Worm (Caenorhabditis elegans) whole organism, L2 larva: ENCODE data around the gene B0303.4.

Experiments used
- C34F6.9 ChIP-seq: fragments of 150-350 bp; optimal IDR thresholded peaks from 2 replicates; lab custom pipeline; 2014; ENCODE audit warnings: missing biosample characterization, missing genetic modification characterization
- F13H6.1 ChIP-seq: sonication (generic microtip); optimal IDR thresholded peaks from 2 replicates; lab custom pipeline; 2016; ENCODE audit warnings: missing genetic modification characterization, missing compliant biosample characterization
- R02D3.7 ChIP-seq: fragments of 150-350 bp; optimal IDR thresholded peaks from 2 replicates; lab custom pipeline; 2014; ENCODE audit warnings: missing biosample characterization, missing genetic modification characterization
- ZK546.5 ChIP-seq: sonication (generic microtip); optimal IDR thresholded peaks from 2 replicates; lab custom pipeline; 2017; ENCODE audit warnings: missing biosample characterization, missing genetic modification characterization
- alr-1 ChIP-seq: fragments of 150-350 bp; optimal IDR thresholded peaks from 2 replicates; lab custom pipeline; 2014; ENCODE audit warnings: missing biosample characterization, missing genetic modification characterization
- blmp-1 ChIP-seq: sonication (generic microtip); optimal IDR thresholded peaks from 2 replicates; lab custom pipeline; 2017; ENCODE audit warnings: missing genetic modification characterization, mild to moderate bottlenecking, missing compliant biosample characterization, antibody characterized with exemption, moderate library complexity; ENCODE audit not compliant: insufficient read depth
- ceh-82 ChIP-seq: fragments of 150-350 bp; optimal IDR thresholded peaks from 2 replicates; lab custom pipeline; 2014; ENCODE audit warnings: missing biosample characterization, missing genetic modification characterization
- crh-2 ChIP-seq: sonication (generic microtip); optimal IDR thresholded peaks from 2 replicates; lab custom pipeline; 2017; ENCODE audit warnings: missing biosample characterization, missing genetic modification characterization
- egl-27 ChIP-seq: sonication (generic microtip); optimal IDR thresholded peaks from 3 replicates; lab custom pipeline; 2017; ENCODE audit warnings: missing biosample characterization, missing genetic modification reagents, missing genetic modification characterization
- elt-1 ChIP-seq: fragments of 150-350 bp; optimal IDR thresholded peaks from 2 replicates; lab custom pipeline; 2014; ENCODE audit warnings: missing biosample characterization, missing genetic modification characterization
- elt-3 ChIP-seq: sonication (generic microtip); optimal IDR thresholded peaks from 2 replicates; lab custom pipeline; 2017; ENCODE audit warnings: missing biosample characterization, missing genetic modification characterization
- fos-1 ChIP-seq: fragments of 150-350 bp; optimal IDR thresholded peaks from 2 replicates; lab custom pipeline; 2014; ENCODE audit warnings: missing biosample characterization, missing genetic modification characterization
- gmeb-1 ChIP-seq: fragments of 150-350 bp; optimal IDR thresholded peaks from 2 replicates; lab custom pipeline; 2014; ENCODE audit warnings: missing biosample characterization, missing genetic modification characterization
- lin-11 ChIP-seq: fragments of 150-350 bp; sonication (generic microtip); optimal IDR thresholded peaks from 2 replicates; lab custom pipeline; 2014; ENCODE audit warnings: missing biosample characterization, missing genetic modification characterization, inconsistent platforms, mixed read lengths
- lin-13 ChIP-seq: fragments of 150-350 bp; optimal IDR thresholded peaks from 2 replicates; lab custom pipeline; 2014; ENCODE audit warnings: missing biosample characterization, missing genetic modification reagents, missing genetic modification characterization
- lin-39 ChIP-seq: fragments of 150-350 bp; optimal IDR thresholded peaks from 2 replicates; lab custom pipeline; 2014; ENCODE audit warnings: missing biosample characterization, missing genetic modification reagents, missing genetic modification characterization
- lsy-2 ChIP-seq, 2 experiments: fragments of 150-350 bp in 1 of 2; sonication (generic microtip) in 1 of 2; optimal IDR thresholded peaks; 2 replicates each; lab custom pipeline; 2014 to 2017; ENCODE audit warnings: missing biosample characterization in 2 of 2, missing genetic modification characterization in 2 of 2
- mab-5 ChIP-seq: fragments of 150-350 bp; optimal IDR thresholded peaks from 2 replicates; lab custom pipeline; 2014; ENCODE audit warnings: missing biosample characterization, missing genetic modification characterization
- mbf-1 ChIP-seq: sonication (generic microtip); optimal IDR thresholded peaks from 2 replicates; lab custom pipeline; 2017; ENCODE audit warnings: missing biosample characterization, missing genetic modification characterization
- mdl-1 ChIP-seq, 2 experiments: fragments of 150-350 bp in 1 of 2; sonication (generic microtip) in 1 of 2; optimal IDR thresholded peaks; 2 replicates each; lab custom pipeline; 2017; ENCODE audit warnings: missing biosample characterization in 2 of 2, missing genetic modification characterization in 2 of 2
- nhr-11 ChIP-seq: fragments of 150-350 bp; optimal IDR thresholded peaks from 2 replicates; lab custom pipeline; 2014; ENCODE audit warnings: missing biosample characterization, missing genetic modification characterization
- nhr-129 ChIP-seq: fragments of 150-350 bp; optimal IDR thresholded peaks from 2 replicates; lab custom pipeline; 2014; ENCODE audit warnings: missing biosample characterization, missing genetic modification characterization
- nhr-21 ChIP-seq: fragments of 150-350 bp; optimal IDR thresholded peaks from 2 replicates; lab custom pipeline; 2014; ENCODE audit warnings: missing biosample characterization, missing genetic modification characterization
- nhr-237 ChIP-seq: fragments of 150-350 bp; optimal IDR thresholded peaks from 2 replicates; lab custom pipeline; 2014; ENCODE audit warnings: missing biosample characterization, missing genetic modification characterization
- nhr-25 ChIP-seq: fragments of 150-350 bp; sonication (generic microtip); optimal IDR thresholded peaks from 3 replicates; lab custom pipeline; 2014; ENCODE audit warnings: missing biosample characterization, missing genetic modification characterization
- nhr-6 ChIP-seq: fragments of 150-350 bp; optimal IDR thresholded peaks from 2 replicates; lab custom pipeline; 2014; ENCODE audit warnings: missing biosample characterization, missing genetic modification characterization
- nhr-77 ChIP-seq: fragments of 150-350 bp; optimal IDR thresholded peaks from 2 replicates; lab custom pipeline; 2014; ENCODE audit warnings: missing biosample characterization, missing genetic modification characterization
- peb-1 ChIP-seq: fragments of 150-350 bp; optimal IDR thresholded peaks from 2 replicates; lab custom pipeline; 2014; ENCODE audit warnings: missing biosample characterization, missing genetic modification characterization
- sem-4 ChIP-seq: fragments of 150-350 bp; optimal IDR thresholded peaks from 2 replicates; lab custom pipeline; 2014; ENCODE audit warnings: missing biosample characterization, missing genetic modification reagents, missing genetic modification characterization
- skn-1 ChIP-seq: sonication (generic microtip); optimal IDR thresholded peaks from 2 replicates; lab custom pipeline; 2017; ENCODE audit warnings: missing biosample characterization, missing genetic modification characterization
- sma-3 ChIP-seq: sonication (generic microtip); optimal IDR thresholded peaks from 2 replicates; lab custom pipeline; 2016; ENCODE audit warnings: missing genetic modification reagents, missing genetic modification characterization, missing compliant biosample characterization
- sma-9 ChIP-seq, 2 experiments: fragments of 150-350 bp in 1 of 2; sonication (generic microtip) in 1 of 2; optimal IDR thresholded peaks; 2 replicates each; lab custom pipeline; 2014 to 2016; ENCODE audit warnings: missing genetic modification characterization in 2 of 2, mild to moderate bottlenecking in 1 of 2, missing biosample characterization in 1 of 2, missing compliant biosample characterization in 1 of 2, missing genetic modification reagents in 1 of 2, moderate library complexity in 1 of 2
- snpc-4 ChIP-seq: fragments of 150-350 bp; optimal IDR thresholded peaks from 2 replicates; lab custom pipeline; 2014; ENCODE audit warnings: missing biosample characterization, missing genetic modification characterization
- unc-39 ChIP-seq: fragments of 150-350 bp; optimal IDR thresholded peaks from 2 replicates; lab custom pipeline; 2014; ENCODE audit warnings: missing biosample characterization, missing genetic modification characterization
- unc-55 ChIP-seq: fragments of 150-350 bp; sonication (generic microtip); optimal IDR thresholded peaks from 3 replicates; lab custom pipeline; 2014; ENCODE audit warnings: missing biosample characterization, missing genetic modification reagents, missing genetic modification characterization
- unc-62 ChIP-seq: fragments of 150-350 bp; optimal IDR thresholded peaks from 2 replicates; lab custom pipeline; 2014; ENCODE audit warnings: missing biosample characterization, missing genetic modification reagents, missing genetic modification characterization
- ztf-11 ChIP-seq: sonication (generic microtip); optimal IDR thresholded peaks from 2 replicates; lab custom pipeline; 2017; ENCODE audit warnings: missing biosample characterization, missing genetic modification characterization

B0303.4 gene

ce11 chrIII:8697268-8697907, 7.7 kb downstream of the B0303.4 start:
- no peak for TF ChIP-seq fos-1 (tag; lab: Kevin White, UChicago)
- no peak for TF ChIP-seq sem-4 (tag; lab: Kevin White, UChicago)
- no peak for TF ChIP-seq nhr-237 (tag; lab: Kevin White, UChicago)
- TF ChIP-seq blmp-1 (tag; lab: Kevin White, UChicago): no peak
- no peak for TF ChIP-seq sma-3
- TF ChIP-seq elt-3: no peak
- no peak for TF ChIP-seq nhr-6 (tag; lab: Kevin White, UChicago)
- no peak for TF ChIP-seq crh-2 (tag; lab: Kevin White, UChicago)
- no peak for TF ChIP-seq R02D3.7 (tag; lab: Kevin White, UChicago)
- no peak for TF ChIP-seq lin-39 (tag; lab: Kevin White, UChicago)
- no peak for TF ChIP-seq ceh-82
- TF ChIP-seq mbf-1 (tag; lab: Kevin White, UChicago): no peak
- TF ChIP-seq mab-5: no peak
- TF ChIP-seq, all 48 proteins: peak for 0

- TF ChIP-seq R02D3.7 (tag; lab: Kevin White, UChicago) (no peak), F13H6.1 (tag; lab: Kevin White, UChicago) (no peak), sma-3 (peak; percentile 1), sma-9 (GFP tag; optimal IDR thresholded peaks at IDR 0.05; lab: Kevin White, UChicago) (peak; percentile 50), sma-9 (tag; optimal IDR thresholded peaks at IDR 0.05; lab: Kevin White, UChicago) (no peak), gmeb-1 (tag; lab: Kevin White, UChicago) (peak; percentile 87), ZK546.5 (tag; lab: Kevin White, UChicago) (no peak), lsy-2 (tag; optimal IDR thresholded peaks at IDR 0.05; lab: Kevin White, UChicago) (peak in 1 of 2 experiments; percentile 75), sem-4 (tag; lab: Kevin White, UChicago) (no peak), nhr-77 (tag; lab: Kevin White, UChicago) (no peak), C34F6.9 (tag; lab: Kevin White, UChicago) (peak; percentile 68), nhr-129 (tag; lab: Kevin White, UChicago) (peak; percentile 62), snpc-4 (tag; lab: Kevin White, UChicago) (no peak), ztf-11 (tag; lab: Kevin White, UChicago) (no peak), egl-27 (tag; lab: Kevin White, UChicago) (no peak), lin-13 (GFP tag; lab: Kevin White, UChicago) (peak; percentile 43), unc-55 (GFP tag; lab: Kevin White, UChicago) (peak; percentile 90), nhr-21 (tag; lab: Kevin White, UChicago) (no peak), nhr-11 (tag; lab: Kevin White, UChicago) (no peak), unc-62 (GFP tag; lab: Kevin White, UChicago) (no peak), crh-2 (tag; lab: Kevin White, UChicago) (peak; percentile 4), lin-39 (tag; lab: Kevin White, UChicago) (no peak)
- TF ChIP-seq, all 48 proteins: peak for 9
Observed at ce11 chrIII:8700289-8700957, 10.8 kb downstream of the B0303.4 start, which contains the start of the genes sdz-1 and vps-33.1. Gene sdz-1, minus strand, starts transcription at chrIII:8700339. Gene vps-33.1, plus strand, starts transcription at chrIII:8700927.

ce11 chrIII:8704765-8705164, 15.1 kb downstream of the B0303.4 start, which contains the start of gene B0303.16:
Gene B0303.16, plus strand, starts transcription at chrIII:8705065.
- TF ChIP-seq C34F6.9 (tag; lab: Kevin White, UChicago): no peak
- no peak for TF ChIP-seq F13H6.1 (tag; lab: Kevin White, UChicago)
- TF ChIP-seq peb-1: no peak
- no peak for TF ChIP-seq nhr-21 (tag; lab: Kevin White, UChicago)
- no peak for TF ChIP-seq snpc-4 (tag; lab: Kevin White, UChicago)

- TF ChIP-seq C34F6.9 (tag; lab: Kevin White, UChicago): no peak
- TF ChIP-seq sma-9 (GFP tag; optimal IDR thresholded peaks at IDR 0.05; lab: Kevin White, UChicago): peak; percentile 48
- no peak for TF ChIP-seq sma-9 (tag; optimal IDR thresholded peaks at IDR 0.05; lab: Kevin White, UChicago)
- TF ChIP-seq blmp-1 (tag; lab: Kevin White, UChicago): peak; percentile 67
Observed at ce11 chrIII:8709735-8710134, 20.1 kb downstream of the B0303.4 start.

ce11 chrIII:8710310-8710709, 20.7 kb downstream of the B0303.4 start, which contains the start of gene B0303.11:
Gene B0303.11, minus strand, starts transcription at chrIII:8710410.
- TF ChIP-seq elt-1 (tag; lab: Kevin White, UChicago) (no peak), nhr-237 (tag; lab: Kevin White, UChicago) (no peak), unc-55 (GFP tag; lab: Kevin White, UChicago) (no peak), ceh-82 (no peak), lin-11 (tag; lab: Kevin White, UChicago) (no peak), nhr-25 (tag; lab: Kevin White, UChicago) (no peak), elt-3 (no peak), alr-1 (tag; lab: Kevin White, UChicago) (no peak), ztf-11 (tag; lab: Kevin White, UChicago) (no peak), unc-39 (tag; lab: Kevin White, UChicago) (no peak), unc-62 (GFP tag; lab: Kevin White, UChicago) (no peak), mdl-1 (tag; optimal IDR thresholded peaks at IDR 0.05; lab: Kevin White, UChicago) (no peak), skn-1 (tag; lab: Kevin White, UChicago) (no peak), lin-39 (tag; lab: Kevin White, UChicago) (no peak), F13H6.1 (tag; lab: Kevin White, UChicago) (no peak), sma-9 (GFP tag; optimal IDR thresholded peaks at IDR 0.05; lab: Kevin White, UChicago) (no peak), sma-9 (tag; optimal IDR thresholded peaks at IDR 0.05; lab: Kevin White, UChicago) (no peak)
